Worm (Caenorhabditis elegans) whole organism, L1 larva: Measurements from ENCODE around the gene srx-73.

ENCODE experiments used
- blmp-1 ChIP-seq: fragments of 150-350 bp; optimal IDR thresholded peaks from 2 replicates; lab custom pipeline; 2014; ENCODE audit warnings: missing biosample characterization, missing genetic modification characterization
- ceh-82 ChIP-seq, 3 experiments: fragments of 150-350 bp in 1 of 3; sonication (generic microtip) in 2 of 3; optimal IDR thresholded peaks; 2 replicates each; lab custom pipeline; 2014 to 2017; ENCODE audit warnings: missing biosample characterization in 3 of 3, missing genetic modification characterization in 3 of 3
- efl-1 ChIP-seq, 4 experiments: fragments of 150-350 bp; optimal IDR thresholded peaks in 3 of 4; peaks in 1 of 4; 1 replicate in 1 of 4; 2 replicates in 3 of 4; lab custom pipeline; 2014; ENCODE audit warnings: missing biosample characterization in 2 of 4, missing genetic modification characterization in 2 of 4, missing genetic modification reagents in 2 of 4
- lin-13 ChIP-seq: fragments of 150-350 bp; optimal IDR thresholded peaks from 2 replicates; lab custom pipeline; 2014; ENCODE audit warnings: missing biosample characterization, missing genetic modification reagents, missing genetic modification characterization
- lin-14 ChIP-seq: fragments of 200-800 bp; sonication (Bioruptor generic); optimal IDR thresholded peaks from 2 replicates; lab custom pipeline; 2018; ENCODE audit warnings: mild to moderate bottlenecking, missing genetic modification characterization, moderate library complexity, missing compliant biosample characterization
- lin-35 ChIP-seq, 2 experiments: fragments of 150-350 bp; optimal IDR thresholded peaks; 2 replicates each; lab custom pipeline; 2014; ENCODE audit warnings: missing biosample characterization in 2 of 2, missing genetic modification characterization in 2 of 2, missing genetic modification reagents in 2 of 2
- lin-39 ChIP-seq: fragments of 150-350 bp; optimal IDR thresholded peaks from 2 replicates; lab custom pipeline; 2014; ENCODE audit warnings: missing biosample characterization, missing genetic modification reagents, missing genetic modification characterization
- nhr-47 ChIP-seq: sonication (generic microtip); optimal IDR thresholded peaks from 2 replicates; lab custom pipeline; 2016; ENCODE audit warnings: mild to moderate bottlenecking, missing genetic modification characterization, moderate library complexity, missing compliant biosample characterization
- nhr-71 ChIP-seq: sonication (generic microtip); optimal IDR thresholded peaks from 2 replicates; lab custom pipeline; 2016; ENCODE audit warnings: mild to moderate bottlenecking, missing genetic modification characterization, moderate library complexity, missing compliant biosample characterization
- nhr-84 ChIP-seq: sonication (generic microtip); optimal IDR thresholded peaks from 2 replicates; lab custom pipeline; 2017; ENCODE audit warnings: missing biosample characterization, missing genetic modification characterization
- tlp-1 ChIP-seq: fragments of 150-350 bp; optimal IDR thresholded peaks from 2 replicates; lab custom pipeline; 2014; ENCODE audit warnings: missing biosample characterization, missing genetic modification characterization
- ztf-11 ChIP-seq, 2 experiments: sonication (generic microtip); optimal IDR thresholded peaks; 2 replicates each; lab custom pipeline; 2016 to 2017; ENCODE audit warnings: missing genetic modification characterization in 2 of 2, missing biosample characterization in 1 of 2, missing compliant biosample characterization in 1 of 2

Gene srx-73

DNA sequence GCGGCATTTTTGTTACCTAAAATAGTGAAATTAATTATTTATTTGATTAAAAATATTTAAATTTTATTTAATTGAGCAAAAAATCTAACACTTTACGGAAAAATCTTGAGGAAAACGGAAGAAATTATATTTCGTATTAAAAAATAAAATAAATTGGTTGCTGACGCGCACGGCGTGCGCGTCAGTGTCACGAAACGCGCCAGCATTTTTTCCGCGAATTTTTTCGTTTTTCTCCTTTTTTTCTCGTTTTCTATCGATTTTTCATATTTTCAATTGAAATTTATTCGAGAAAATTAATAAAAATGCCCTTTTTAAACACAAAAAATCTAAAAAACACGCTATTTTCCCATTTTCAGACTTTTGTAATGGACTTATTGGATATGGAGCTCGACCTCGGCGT lies 49.7 kb downstream of the srx-73 start, which contains the start of the genes Y61A9LA.10 and F54D11.4 (continued):
- peak; percentile 54 to 75 for TF ChIP-seq lin-35 (GFP tag; optimal IDR thresholded peaks at IDR 0.05; lab: Kevin White, UChicago)
- TF ChIP-seq nhr-47 = peak; percentile 80
- TF ChIP-seq tlp-1 (tag; lab: Kevin White, UChicago) = no peak
- TF ChIP-seq blmp-1 (tag; lab: Kevin White, UChicago) = peak; percentile 39
- peak; percentile 32 for TF ChIP-seq lin-39 (tag; lab: Kevin White, UChicago)
- TF ChIP-seq lin-14 (GFP tag; lab: Kevin White, UChicago) = no peak
- TF ChIP-seq nhr-84 (tag; lab: Kevin White, UChicago) = no peak
- TF ChIP-seq efl-1 (optimal IDR thresholded peaks at IDR 0.05; lab: Kevin White, UChicago) = peak; percentile 55 to 63
- TF ChIP-seq efl-1 (GFP tag; optimal IDR thresholded peaks at IDR 0.05 in 1 of 2; lab: Kevin White, UChicago) = peak; percentile 66 to 94
- TF ChIP-seq lin-13 (GFP tag; lab: Kevin White, UChicago) = no peak
- peak; percentile 34 to 52 (median 35) for TF ChIP-seq ceh-82 (tag; optimal IDR thresholded peaks at IDR 0.05; lab: Kevin White, UChicago)
- TF ChIP-seq ztf-11 (tag; optimal IDR thresholded peaks at IDR 0.05; lab: Kevin White, UChicago) = no peak
- TF ChIP-seq nhr-71 (tag; lab: Kevin White, UChicago) = peak; percentile 79
